Fruit fly (Drosophila melanogaster) whole organism, embryonic: ENCODE data around the gene Mon1.

Experiments
- Adf1 ChIP-seq: fragments of 200-800 bp; sonication (Bioruptor generic); IDR thresholded peaks from 2 replicates; pipeline ENCODE4 v1.3.6; 2022; ENCODE audit warnings: missing biosample characterization, missing genetic modification characterization
- CG10147 ChIP-seq: fragments of 200-800 bp; sonication (Bioruptor generic); optimal IDR thresholded peaks from 2 replicates; lab custom pipeline; 2019; ENCODE audit warnings: missing biosample characterization, mild to moderate bottlenecking, missing genetic modification characterization, moderate library complexity
- CG10274 ChIP-seq: fragments of 200-800 bp; sonication (Bioruptor generic); optimal IDR thresholded peaks from 3 replicates; lab custom pipeline; 2017; ENCODE audit warnings: missing biosample characterization, mild to moderate bottlenecking, missing genetic modification characterization
- CG11247 ChIP-seq: fragments of 200-800 bp; sonication (Bioruptor generic); IDR thresholded peaks from 2 replicates; pipeline ENCODE4 v1.3.6; 2022; ENCODE audit warnings: missing biosample characterization, missing genetic modification characterization
- CG11723 ChIP-seq: fragments of 200-800 bp; sonication (Bioruptor generic); optimal IDR thresholded peaks from 2 replicates; lab custom pipeline; 2017; ENCODE audit warnings: missing biosample characterization, mild to moderate bottlenecking, missing genetic modification characterization
- CG12104 ChIP-seq: fragments of 200-800 bp; sonication (Bioruptor generic); optimal IDR thresholded peaks from 3 replicates; lab custom pipeline; 2016; ENCODE audit warnings: missing biosample characterization, missing genetic modification characterization
- CG12219 ChIP-seq: fragments of 200-800 bp; sonication (Bioruptor generic); optimal IDR thresholded peaks from 3 replicates; lab custom pipeline; 2018; ENCODE audit warnings: missing biosample characterization, mild to moderate bottlenecking, missing genetic modification characterization
- CG12391 ChIP-seq: fragments of 200-800 bp; sonication (Bioruptor generic); optimal IDR thresholded peaks from 3 replicates; lab custom pipeline; 2018; ENCODE audit warnings: missing biosample characterization, mild to moderate bottlenecking, missing genetic modification characterization, moderate library complexity
- CG12744 ChIP-seq: fragments of 200-800 bp; sonication (Bioruptor generic); optimal IDR thresholded peaks from 2 replicates; lab custom pipeline; 2016; ENCODE audit warnings: missing biosample characterization, missing genetic modification characterization
- CG13123 ChIP-seq: fragments of 200-800 bp; sonication (Bioruptor generic); optimal IDR thresholded peaks from 2 replicates; lab custom pipeline; 2016; ENCODE audit warnings: missing biosample characterization, missing genetic modification characterization
- CG13894 ChIP-seq: fragments of 200-800 bp; sonication (Bioruptor generic); optimal IDR thresholded peaks from 3 replicates; lab custom pipeline; 2018; ENCODE audit warnings: missing biosample characterization, mild to moderate bottlenecking, missing genetic modification characterization, moderate library complexity
- CG17568 ChIP-seq: fragments of 200-800 bp; sonication (Bioruptor generic); optimal IDR thresholded peaks from 2 replicates; lab custom pipeline; 2018; ENCODE audit warnings: missing biosample characterization, mild to moderate bottlenecking, missing genetic modification characterization, moderate library complexity
- CG17829 ChIP-seq: fragments of 200-800 bp; optimal IDR thresholded peaks from 2 replicates; lab custom pipeline; 2019; ENCODE audit warnings: missing biosample characterization, mild to moderate bottlenecking, missing genetic modification characterization, moderate library complexity
- CG18476 ChIP-seq: fragments of 200-800 bp; sonication (Bioruptor generic); optimal IDR thresholded peaks from 2 replicates; lab custom pipeline; 2016; ENCODE audit warnings: missing biosample characterization, mild to moderate bottlenecking, missing genetic modification characterization
- CG2120 ChIP-seq: fragments of 200-800 bp; sonication (Bioruptor generic); optimal IDR thresholded peaks from 3 replicates; lab custom pipeline; 2016; ENCODE audit warnings: missing biosample characterization, missing genetic modification characterization
- CG31441 ChIP-seq: fragments of 200-800 bp; sonication (Bioruptor generic); IDR thresholded peaks from 2 replicates; pipeline ENCODE4 v1.3.6; 2022; ENCODE audit warnings: missing biosample characterization, missing genetic modification characterization
- CG32767 ChIP-seq: fragments of 200-800 bp; sonication (Bioruptor generic); IDR thresholded peaks from 2 replicates; pipeline ENCODE4 v1.3.6; 2022; ENCODE audit warnings: missing biosample characterization, missing genetic modification characterization
- CG33213 ChIP-seq: fragments of 200-800 bp; sonication (Bioruptor generic); optimal IDR thresholded peaks from 3 replicates; lab custom pipeline; 2016; ENCODE audit warnings: missing biosample characterization, missing genetic modification characterization
- CG34224 ChIP-seq: fragments of 200-800 bp; sonication (Bioruptor generic); IDR thresholded peaks from 3 replicates; pipeline ENCODE4 v1.3.6; 2022; ENCODE audit warnings: missing biosample characterization, missing genetic modification characterization; ENCODE audit not compliant: partially characterized antibody
- CG43689 ChIP-seq: fragments of 200-800 bp; sonication (Bioruptor generic); IDR thresholded peaks from 2 replicates; pipeline ENCODE4 v1.3.6; 2022; ENCODE audit warnings: missing biosample characterization, missing genetic modification characterization
- CG4820 ChIP-seq: fragments of 200-800 bp; sonication (Bioruptor generic); optimal IDR thresholded peaks from 3 replicates; lab custom pipeline; 2016; ENCODE audit warnings: missing biosample characterization, missing genetic modification characterization
- CG6175 ChIP-seq: fragments of 200-800 bp; sonication (Bioruptor generic); IDR thresholded peaks from 3 replicates; pipeline ENCODE4 v1.3.6; 2022; ENCODE audit warnings: missing biosample characterization, missing genetic modification characterization
- CG6854 ChIP-seq: fragments of 200-800 bp; sonication (Bioruptor generic); optimal IDR thresholded peaks from 3 replicates; lab custom pipeline; 2017; ENCODE audit warnings: missing biosample characterization, mild to moderate bottlenecking, missing genetic modification characterization
- CG8089 ChIP-seq: fragments of 200-800 bp; sonication (Bioruptor generic); optimal IDR thresholded peaks from 3 replicates; lab custom pipeline; 2016; ENCODE audit warnings: missing biosample characterization, missing genetic modification characterization
- CTCF ChIP-seq: fragments of 200-800 bp; sonication (Bioruptor generic); optimal IDR thresholded peaks from 2 replicates; lab custom pipeline; 2017; ENCODE audit warnings: missing biosample characterization, mild to moderate bottlenecking, missing genetic modification characterization, moderate library complexity
- Dip3 ChIP-seq: fragments of 200-800 bp; sonication (Bioruptor generic); optimal IDR thresholded peaks from 3 replicates; lab custom pipeline; 2016; ENCODE audit warnings: missing biosample characterization, missing genetic modification characterization
- Doc2 ChIP-seq: fragments of 200-800 bp; sonication (Bioruptor generic); IDR thresholded peaks from 2 replicates; pipeline ENCODE4 v1.3.6; 2022; ENCODE audit warnings: missing biosample characterization, missing genetic modification characterization
- Dref ChIP-seq: fragments of 200-800 bp; sonication (Bioruptor generic); IDR thresholded peaks from 2 replicates; pipeline ENCODE4 v1.3.6; 2022; ENCODE audit warnings: missing biosample characterization, missing genetic modification characterization
- Fer1 ChIP-seq: fragments of 200-800 bp; sonication (Bioruptor generic); optimal IDR thresholded peaks from 2 replicates; lab custom pipeline; 2017; ENCODE audit warnings: missing biosample characterization, mild to moderate bottlenecking, missing genetic modification characterization
- HLH3B ChIP-seq: fragments of 200-800 bp; sonication (Bioruptor generic); IDR thresholded peaks from 2 replicates; pipeline ENCODE4 v1.3.6; 2022; ENCODE audit warnings: missing biosample characterization, missing genetic modification characterization
- Hmr ChIP-seq: fragments of 200-800 bp; sonication (Bioruptor generic); optimal IDR thresholded peaks from 3 replicates; lab custom pipeline; 2017; ENCODE audit warnings: mild to moderate bottlenecking, missing biosample characterization, missing genetic modification reagents, missing genetic modification characterization
- Hmx ChIP-seq: fragments of 200-800 bp; sonication (Bioruptor generic); optimal IDR thresholded peaks from 2 replicates; lab custom pipeline; 2016; ENCODE audit warnings: missing biosample characterization, missing genetic modification characterization
- Jarid2 ChIP-seq: fragments of 200-800 bp; sonication (Bioruptor generic); optimal IDR thresholded peaks from 3 replicates; lab custom pipeline; 2017; ENCODE audit warnings: mild to moderate bottlenecking, missing biosample characterization, missing genetic modification reagents, missing genetic modification characterization
- Lhr ChIP-seq: fragments of 200-800 bp; sonication (Bioruptor generic); optimal IDR thresholded peaks from 3 replicates; lab custom pipeline; 2017; ENCODE audit warnings: mild to moderate bottlenecking, missing biosample characterization, missing genetic modification reagents, missing genetic modification characterization
- Mrtf ChIP-seq: fragments of 200-800 bp; sonication (Bioruptor generic); IDR thresholded peaks from 3 replicates; pipeline ENCODE4 v1.3.6; 2022; ENCODE audit warnings: missing biosample characterization, missing genetic modification characterization
- Nf-YC ChIP-seq: fragments of 200-800 bp; optimal IDR thresholded peaks from 3 replicates; lab custom pipeline; 2019; ENCODE audit warnings: missing biosample characterization, mild to moderate bottlenecking, missing genetic modification characterization, moderate library complexity
- Oli ChIP-seq: fragments of 200-800 bp; sonication (Bioruptor generic); optimal IDR thresholded peaks from 2 replicates; lab custom pipeline; 2018; ENCODE audit warnings: missing biosample characterization, mild to moderate bottlenecking, missing genetic modification characterization, moderate library complexity
- bigmax ChIP-seq: fragments of 200-800 bp; sonication (Bioruptor generic); optimal IDR thresholded peaks from 2 replicates; lab custom pipeline; 2018; ENCODE audit warnings: missing biosample characterization, mild to moderate bottlenecking, missing genetic modification characterization
- br ChIP-seq: fragments of >200 bp; optimal IDR thresholded peaks from 2 replicates; lab custom pipeline; 2017
- cas ChIP-seq: fragments of 200-800 bp; sonication (Bioruptor generic); IDR thresholded peaks from 2 replicates; pipeline ENCODE4 v1.3.6; 2022; ENCODE audit warnings: missing biosample characterization, missing genetic modification characterization
- cato ChIP-seq: fragments of 200-800 bp; sonication (Bioruptor generic); optimal IDR thresholded peaks from 2 replicates; lab custom pipeline; 2016; ENCODE audit warnings: missing biosample characterization, missing genetic modification characterization, borderline replicate concordance
- fd96Cb ChIP-seq: fragments of 200-800 bp; sonication (Bioruptor generic); optimal IDR thresholded peaks from 2 replicates; lab custom pipeline; 2018; ENCODE audit warnings: missing biosample characterization, mild to moderate bottlenecking, missing genetic modification characterization, moderate library complexity
- hbn ChIP-seq: fragments of 200-800 bp; sonication (Bioruptor generic); IDR thresholded peaks from 2 replicates; pipeline ENCODE4 v1.3.6; 2022; ENCODE audit warnings: missing biosample characterization, missing genetic modification characterization; ENCODE audit not compliant: partially characterized antibody
- lola ChIP-seq, 3 experiments: fragments of >200 bp in 2 of 3; fragments of 200-800 bp in 1 of 3; sonication (Bioruptor generic) in 1 of 3; optimal IDR thresholded peaks; 2 replicates each; lab custom pipeline; 2017 to 2019; ENCODE audit warnings: missing biosample characterization in 3 of 3, missing genetic modification characterization in 3 of 3, mild to moderate bottlenecking in 1 of 3, moderate library complexity in 1 of 3
- mld ChIP-seq: fragments of 200-800 bp; sonication (Bioruptor generic); IDR thresholded peaks from 3 replicates; pipeline ENCODE4 v1.3.6; 2022; ENCODE audit warnings: missing biosample characterization, missing genetic modification characterization; ENCODE audit not compliant: partially characterized antibody
- schlank ChIP-seq: fragments of 200-800 bp; sonication (Bioruptor generic); optimal IDR thresholded peaks from 2 replicates; lab custom pipeline; 2018; ENCODE audit warnings: missing biosample characterization, mild to moderate bottlenecking, missing genetic modification characterization
- scrt ChIP-seq: fragments of 200-800 bp; sonication (Bioruptor generic); optimal IDR thresholded peaks from 2 replicates; lab custom pipeline; 2018; ENCODE audit warnings: missing biosample characterization, mild to moderate bottlenecking, missing genetic modification characterization, moderate library complexity
- sqz ChIP-seq: fragments of 200-800 bp; sonication (Bioruptor generic); optimal IDR thresholded peaks from 3 replicates; lab custom pipeline; 2018; ENCODE audit warnings: missing biosample characterization, mild to moderate bottlenecking, missing genetic modification characterization
- tap ChIP-seq: fragments of 200-800 bp; optimal IDR thresholded peaks from 3 replicates; lab custom pipeline; 2019; ENCODE audit warnings: missing biosample characterization, mild to moderate bottlenecking, missing genetic modification characterization, moderate library complexity
- zen ChIP-seq: fragments of 200-800 bp; sonication (Bioruptor generic); optimal IDR thresholded peaks from 3 replicates; lab custom pipeline; 2018; ENCODE audit warnings: missing biosample characterization, mild to moderate bottlenecking, missing genetic modification characterization, moderate library complexity

Gene Mon1

DNA sequence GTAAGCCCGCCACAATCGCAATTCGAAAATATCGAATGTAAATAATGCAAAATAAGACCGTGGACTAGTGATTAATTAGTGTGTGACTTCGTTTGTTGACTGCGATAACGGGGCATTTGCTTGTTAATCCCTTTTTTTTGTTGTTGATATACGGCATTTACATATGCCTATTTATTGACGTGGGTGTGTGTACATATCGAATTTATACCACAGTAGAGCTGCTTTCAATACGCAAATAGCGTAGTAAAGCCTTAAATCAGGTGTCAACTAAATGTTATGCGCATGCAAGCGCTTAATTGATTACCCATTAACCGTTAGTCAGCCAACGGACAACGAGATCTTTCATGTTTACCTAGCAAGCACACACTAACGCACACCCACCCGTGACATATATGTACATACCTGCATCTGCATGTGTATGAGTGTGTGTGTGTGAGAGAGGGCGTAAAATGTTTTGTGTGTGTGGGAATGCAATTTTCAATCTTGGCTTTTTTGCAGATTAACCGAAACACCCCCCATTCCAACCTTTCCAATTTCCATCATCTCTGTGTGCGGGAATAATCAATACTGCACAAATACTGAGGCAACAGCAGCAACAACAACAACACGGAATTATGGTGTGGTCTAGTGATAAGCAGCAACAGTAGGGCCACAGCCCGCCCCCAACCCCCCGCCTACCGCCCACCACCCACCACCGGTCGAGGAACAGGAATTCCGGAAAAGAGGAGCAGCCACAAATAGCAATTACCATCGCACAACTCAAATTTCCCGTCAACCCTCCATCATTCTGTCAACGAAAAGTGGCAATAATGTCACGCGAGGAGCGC lies 11.7 kb upstream of the Mon1 start (continued):
- TF ChIP-seq scrt (GFP tag; lab: Kevin White, UChicago) (no peak), CG34224 (GFP tag; lab: Robert Waterston, UW) (no peak), CG12744 (GFP tag; lab: Kevin White, UChicago) (no peak), schlank (tag; lab: Kevin White, UChicago) (no peak), CG13894 (tag; lab: Kevin White, UChicago) (no peak), Adf1 (GFP tag; lab: Robert Waterston, UW) (no peak), CG8089 (GFP tag; lab: Kevin White, UChicago) (no peak), CG33213 (GFP tag; lab: Kevin White, UChicago) (peak; percentile 38), CTCF (GFP tag; lab: Kevin White, UChicago) (no peak), CG13123 (GFP tag; lab: Kevin White, UChicago) (no peak), CG31441 (GFP tag; lab: Robert Waterston, UW) (no peak; the same call in 1 of the 2 replicates), fd96Cb (tag; lab: Kevin White, UChicago) (no peak), hbn (GFP tag; lab: Robert Waterston, UW) (no peak), CG10274 (GFP tag; lab: Kevin White, UChicago) (no peak), zen (tag; lab: Kevin White, UChicago) (peak; percentile 61), sqz (GFP tag; lab: Kevin White, UChicago) (peak; percentile 11), HLH3B (peak; percentile 15; the same call in 1 of the 2 replicates), CG43689 (GFP tag; lab: Robert Waterston, UW) (no peak), CG11247 (no peak), Dip3 (GFP tag; lab: Kevin White, UChicago) (no peak), Doc2 (no peak), br (lab: Kevin White, UChicago) (no peak), CG12391 (tag; lab: Kevin White, UChicago) (no peak), CG4820 (GFP tag; lab: Kevin White, UChicago) (no peak), CG12219 (GFP tag; lab: Kevin White, UChicago) (peak; percentile 52), CG32767 (no peak), CG17568 (GFP tag; lab: Kevin White, UChicago) (peak; percentile 59), cas (GFP tag; lab: Robert Waterston, UW) (no peak), CG11723 (peak; percentile 37), CG6175 (no peak), tap (tag; lab: Kevin White, UChicago) (no peak), Jarid2 (no peak), CG17829 (no peak), CG12104 (GFP tag; lab: Kevin White, UChicago) (no peak), Lhr (GFP tag; lab: Kevin White, UChicago) (no peak), Hmx (GFP tag; lab: Kevin White, UChicago) (no peak), Fer1 (GFP tag; lab: Kevin White, UChicago) (peak; percentile 28), CG18476 (GFP tag; lab: Kevin White, UChicago) (no peak), Nf-YC (tag; lab: Kevin White, UChicago) (no peak), CG10147 (GFP tag; lab: Kevin White, UChicago) (no peak), cato (GFP tag; lab: Kevin White, UChicago) (no peak), bigmax (GFP tag; lab: Kevin White, UChicago) (no peak), Hmr (GFP tag; lab: Kevin White, UChicago) (no peak), mld (GFP tag; lab: Robert Waterston, UW) (no peak), lola (GFP tag; optimal IDR thresholded peaks at IDR 0.05; lab: Kevin White, UChicago) (peak in 1 of 3 experiments; percentile 35), Oli (no peak), CG2120 (GFP tag; lab: Kevin White, UChicago) (no peak), Mrtf (GFP tag; lab: Robert Waterston, UW) (no peak; the same call in 2 of the 3 replicates), Dref (GFP tag; lab: Robert Waterston, UW) (no peak), CG6854 (GFP tag; lab: Kevin White, UChicago) (no peak)
